Fruit fly (Drosophila melanogaster) whole organism, adult: ENCODE data around the gene PolA1.
A peak's percentile ranks its signal among the peaks of the same experiment; 100 is the strongest.

Experiments used
- CG12768 ChIP-seq: fragments of 200-800 bp; sonication (Bioruptor generic); optimal IDR thresholded peaks from 2 replicates; lab custom pipeline; 2017; ENCODE audit warnings: missing biosample characterization, missing genetic modification characterization, mild to moderate bottlenecking, moderate library complexity, missing genetic modification reagents
- CG14711 ChIP-seq: fragments of 200-800 bp; sonication (Bioruptor generic); optimal IDR thresholded peaks from 2 replicates; lab custom pipeline; 2018; ENCODE audit warnings: missing biosample characterization, mild to moderate bottlenecking, missing genetic modification characterization, moderate library complexity
- CG1620 ChIP-seq: fragments of 200-800 bp; sonication (Bioruptor generic); optimal IDR thresholded peaks from 2 replicates; lab custom pipeline; 2016; ENCODE audit warnings: missing biosample characterization, missing genetic modification characterization
- CG33017 ChIP-seq: fragments of 200-800 bp; sonication (Bioruptor generic); optimal IDR thresholded peaks from 2 replicates; lab custom pipeline; 2018; ENCODE audit warnings: missing biosample characterization, mild to moderate bottlenecking, missing genetic modification characterization, moderate library complexity
- CG7101 ChIP-seq: fragments of 200-800 bp; sonication (Bioruptor generic); optimal IDR thresholded peaks from 2 replicates; lab custom pipeline; 2018; ENCODE audit warnings: missing biosample characterization, mild to moderate bottlenecking, missing genetic modification characterization, moderate library complexity
- Clk ChIP-seq: fragments of 200-800 bp; sonication (Bioruptor generic); optimal IDR thresholded peaks from 2 replicates; lab custom pipeline; 2017; ENCODE audit warnings: missing biosample characterization, missing genetic modification characterization
- Crg-1 ChIP-seq: fragments of 200-800 bp; sonication (Bioruptor generic); optimal IDR thresholded peaks from 2 replicates; lab custom pipeline; 2016; ENCODE audit warnings: missing biosample characterization, missing genetic modification characterization
- bab1 ChIP-seq: fragments of 200-800 bp; sonication (Bioruptor generic); optimal IDR thresholded peaks from 3 replicates; lab custom pipeline; 2019; ENCODE audit warnings: missing biosample characterization, mild to moderate bottlenecking, missing genetic modification characterization, moderate library complexity
- cnc ChIP-seq, 2 experiments: fragments of >200 bp; optimal IDR thresholded peaks; 2 replicates each; lab custom pipeline; 2017
- kay ChIP-seq: fragments of 200-800 bp; sonication (Bioruptor generic); peaks from one replicate; lab custom pipeline; 2016; ENCODE audit warnings: missing biosample characterization, missing genetic modification characterization, borderline replicate concordance
- ovo ChIP-seq: fragments of 200-800 bp; sonication (Bioruptor generic); optimal IDR thresholded peaks from 2 replicates; lab custom pipeline; 2016; ENCODE audit warnings: missing biosample characterization, missing genetic modification characterization
- tj ChIP-seq: fragments of 200-800 bp; sonication (Bioruptor generic); optimal IDR thresholded peaks from 3 replicates; lab custom pipeline; 2017; ENCODE audit warnings: missing biosample characterization, mild to moderate bottlenecking, missing genetic modification characterization, moderate library complexity

dm6 chr3R:21719420-21719933 lies 47.9 kb upstream of the PolA1 start, which contains the start of gene CG31176:
- TF ChIP-seq ovo (GFP tag; lab: Kevin White, UChicago) = no peak
- TF ChIP-seq Clk (GFP tag; lab: Kevin White, UChicago) = no peak
- no peak for TF ChIP-seq CG12768 (GFP tag; lab: Kevin White, UChicago)
- TF ChIP-seq cnc (optimal IDR thresholded peaks at IDR 0.05; lab: Kevin White, UChicago) = no peak
- TF ChIP-seq CG14711 (tag; lab: Kevin White, UChicago) = no peak
- TF ChIP-seq Crg-1 = no peak
- no peak for TF ChIP-seq CG33017
- no peak for TF ChIP-seq tj (GFP tag; lab: Kevin White, UChicago)
- TF ChIP-seq CG7101 (tag; lab: Kevin White, UChicago) = no peak
- peak; percentile 4 for TF ChIP-seq bab1
- TF ChIP-seq kay (GFP tag; lab: Kevin White, UChicago) = peak; percentile 66
- no peak for TF ChIP-seq CG1620 (GFP tag; lab: Kevin White, UChicago)
